Worm (Caenorhabditis elegans) whole organism, L1 larva: ENCODE measurements around the gene sec-5.

Experiments
- C04F5.9 ChIP-seq: sonication (generic microtip); optimal IDR thresholded peaks from 2 replicates; lab custom pipeline; 2016; ENCODE audit warnings: missing genetic modification characterization, missing compliant biosample characterization
- C16A3.4 ChIP-seq: fragments of 150-350 bp; optimal IDR thresholded peaks from 2 replicates; lab custom pipeline; 2014; ENCODE audit warnings: missing biosample characterization, missing genetic modification characterization
- C34B4.2 ChIP-seq: sonication (generic microtip); optimal IDR thresholded peaks from 2 replicates; lab custom pipeline; 2017; ENCODE audit warnings: mild to moderate bottlenecking, missing genetic modification characterization, missing compliant biosample characterization
- Y116A8C.19 ChIP-seq: sonication (generic microtip); optimal IDR thresholded peaks from 2 replicates; lab custom pipeline; 2016; ENCODE audit warnings: missing compliant biosample characterization, missing genetic modification characterization, borderline replicate concordance
- aha-1 ChIP-seq: fragments of 150-350 bp; optimal IDR thresholded peaks from 2 replicates; lab custom pipeline; 2014; ENCODE audit warnings: missing biosample characterization, missing genetic modification characterization
- aly-2 ChIP-seq: fragments of 150-350 bp; optimal IDR thresholded peaks from 2 replicates; lab custom pipeline; 2014; ENCODE audit warnings: missing biosample characterization, missing genetic modification characterization
- ama-1 ChIP-seq: fragments of 150-350 bp; optimal IDR thresholded peaks from 2 replicates; lab custom pipeline; 2014
- blmp-1 ChIP-seq: fragments of 150-350 bp; optimal IDR thresholded peaks from 2 replicates; lab custom pipeline; 2014; ENCODE audit warnings: missing biosample characterization, missing genetic modification characterization
- ceh-63 ChIP-seq: fragments of 200-800 bp; sonication (Bioruptor generic); optimal IDR thresholded peaks from 2 replicates; lab custom pipeline; 2018; ENCODE audit warnings: mild to moderate bottlenecking, missing genetic modification characterization, missing compliant biosample characterization
- ceh-8 ChIP-seq: fragments of 200-800 bp; sonication (Bioruptor generic); optimal IDR thresholded peaks from 2 replicates; lab custom pipeline; 2018; ENCODE audit warnings: mild to moderate bottlenecking, missing genetic modification characterization, moderate library complexity, missing compliant biosample characterization
- ceh-82 ChIP-seq, 3 experiments: fragments of 150-350 bp in 1 of 3; sonication (generic microtip) in 2 of 3; optimal IDR thresholded peaks; 2 replicates each; lab custom pipeline; 2014 to 2017; ENCODE audit warnings: missing biosample characterization in 3 of 3, missing genetic modification characterization in 3 of 3
- ceh-90 ChIP-seq: sonication (generic microtip); optimal IDR thresholded peaks from 2 replicates; lab custom pipeline; 2016; ENCODE audit warnings: missing genetic modification characterization, missing compliant biosample characterization
- dpl-1 ChIP-seq, 3 experiments: fragments of 150-350 bp in 2 of 3; sonication (generic microtip) in 1 of 3; optimal IDR thresholded peaks; 2 replicates each; lab custom pipeline; 2014 to 2017; ENCODE audit warnings: missing biosample characterization in 3 of 3, missing genetic modification characterization in 3 of 3, missing genetic modification reagents in 3 of 3
- dsc-1 ChIP-seq: sonication (generic microtip); optimal IDR thresholded peaks from 2 replicates; lab custom pipeline; 2016; ENCODE audit warnings: mild to moderate bottlenecking, missing genetic modification characterization, missing compliant biosample characterization
- efl-1 ChIP-seq, 4 experiments: fragments of 150-350 bp; optimal IDR thresholded peaks in 3 of 4; peaks in 1 of 4; 1 replicate in 1 of 4; 2 replicates in 3 of 4; lab custom pipeline; 2014; ENCODE audit warnings: missing biosample characterization in 2 of 4, missing genetic modification characterization in 2 of 4, missing genetic modification reagents in 2 of 4
- efl-3 ChIP-seq: fragments of 200-800 bp; sonication (Bioruptor generic); optimal IDR thresholded peaks from 2 replicates; lab custom pipeline; 2018; ENCODE audit warnings: mild to moderate bottlenecking, missing genetic modification characterization, missing compliant biosample characterization
- egl-27 ChIP-seq, 2 experiments: fragments of 150-350 bp in 1 of 2; sonication (generic microtip); optimal IDR thresholded peaks; 3 replicates each; lab custom pipeline; 2017 to 2018; ENCODE audit warnings: missing biosample characterization in 2 of 2, missing genetic modification characterization in 2 of 2, missing genetic modification reagents in 2 of 2
- ets-5 ChIP-seq: fragments of 200-800 bp; sonication (Bioruptor generic); IDR thresholded peaks from 2 replicates; pipeline ENCODE4 v1.3.6; 2022; ENCODE audit warnings: missing genetic modification characterization, missing compliant biosample characterization
- fkh-4 ChIP-seq: sonication (generic microtip); optimal IDR thresholded peaks from 2 replicates; lab custom pipeline; 2016; ENCODE audit warnings: missing compliant biosample characterization, missing genetic modification characterization, borderline replicate concordance
- fkh-8 ChIP-seq: sonication (generic microtip); optimal IDR thresholded peaks from 2 replicates; lab custom pipeline; 2016; ENCODE audit warnings: mild to moderate bottlenecking, missing genetic modification characterization, missing compliant biosample characterization
- fos-1 ChIP-seq: fragments of 150-350 bp; optimal IDR thresholded peaks from 2 replicates; lab custom pipeline; 2014; ENCODE audit warnings: missing biosample characterization, missing genetic modification characterization
- hlh-4 ChIP-seq: sonication (generic microtip); optimal IDR thresholded peaks from 2 replicates; lab custom pipeline; 2016; ENCODE audit warnings: mild to moderate bottlenecking, missing genetic modification characterization, missing compliant biosample characterization
- lin-13 ChIP-seq: fragments of 150-350 bp; optimal IDR thresholded peaks from 2 replicates; lab custom pipeline; 2014; ENCODE audit warnings: missing biosample characterization, missing genetic modification reagents, missing genetic modification characterization
- lin-14 ChIP-seq: fragments of 200-800 bp; sonication (Bioruptor generic); optimal IDR thresholded peaks from 2 replicates; lab custom pipeline; 2018; ENCODE audit warnings: mild to moderate bottlenecking, missing genetic modification characterization, moderate library complexity, missing compliant biosample characterization
- lin-15B ChIP-seq: fragments of 150-350 bp; sonication (generic microtip); optimal IDR thresholded peaks from 3 replicates; lab custom pipeline; 2014; ENCODE audit warnings: missing biosample characterization, missing genetic modification characterization
- lin-35 ChIP-seq, 2 experiments: fragments of 150-350 bp; optimal IDR thresholded peaks; 2 replicates each; lab custom pipeline; 2014; ENCODE audit warnings: missing biosample characterization in 2 of 2, missing genetic modification characterization in 2 of 2, missing genetic modification reagents in 2 of 2
- lin-39 ChIP-seq: fragments of 150-350 bp; optimal IDR thresholded peaks from 2 replicates; lab custom pipeline; 2014; ENCODE audit warnings: missing biosample characterization, missing genetic modification reagents, missing genetic modification characterization
- mdl-1 ChIP-seq, 2 experiments: fragments of 150-350 bp; optimal IDR thresholded peaks; 2 replicates each; lab custom pipeline; 2014 to 2017; ENCODE audit warnings: missing biosample characterization in 2 of 2, missing genetic modification characterization in 2 of 2, inconsistent platforms in 1 of 2
- mep-1 ChIP-seq: fragments of 150-350 bp; optimal IDR thresholded peaks from 2 replicates; lab custom pipeline; 2014; ENCODE audit warnings: missing biosample characterization, missing genetic modification characterization
- nhr-12 ChIP-seq: sonication (generic microtip); optimal IDR thresholded peaks from 2 replicates; lab custom pipeline; 2017; ENCODE audit warnings: missing biosample characterization, missing genetic modification characterization
- nhr-237 ChIP-seq: fragments of 150-350 bp; optimal IDR thresholded peaks from 2 replicates; lab custom pipeline; 2014; ENCODE audit warnings: missing biosample characterization, missing genetic modification characterization
- nhr-28 ChIP-seq: fragments of 150-350 bp; optimal IDR thresholded peaks from 2 replicates; lab custom pipeline; 2014; ENCODE audit warnings: missing biosample characterization, missing genetic modification characterization
- nhr-47 ChIP-seq: sonication (generic microtip); optimal IDR thresholded peaks from 2 replicates; lab custom pipeline; 2016; ENCODE audit warnings: mild to moderate bottlenecking, missing genetic modification characterization, moderate library complexity, missing compliant biosample characterization
- nhr-76 ChIP-seq: sonication (generic microtip); optimal IDR thresholded peaks from 2 replicates; lab custom pipeline; 2017; ENCODE audit warnings: missing biosample characterization, missing genetic modification characterization
- nhr-90 ChIP-seq: sonication (generic microtip); optimal IDR thresholded peaks from 2 replicates; lab custom pipeline; 2016; ENCODE audit warnings: mild to moderate bottlenecking, missing genetic modification characterization, missing compliant biosample characterization; ENCODE audit not compliant: poor library complexity
- pax-3 ChIP-seq: fragments of 200-800 bp; sonication (Bioruptor generic); optimal IDR thresholded peaks from 2 replicates; lab custom pipeline; 2018; ENCODE audit warnings: mild to moderate bottlenecking, missing genetic modification characterization, moderate library complexity, missing compliant biosample characterization
- pqm-1 ChIP-seq: sonication (generic microtip); optimal IDR thresholded peaks from 3 replicates; lab custom pipeline; 2017; ENCODE audit warnings: missing biosample characterization, missing genetic modification characterization
- snpc-4 ChIP-seq: fragments of 150-350 bp; optimal IDR thresholded peaks from 2 replicates; lab custom pipeline; 2014; ENCODE audit warnings: missing biosample characterization, missing genetic modification characterization
- snu-23 ChIP-seq: sonication (generic microtip); optimal IDR thresholded peaks from 2 replicates; lab custom pipeline; 2016; ENCODE audit warnings: missing genetic modification characterization, missing compliant biosample characterization
- tlp-1 ChIP-seq: fragments of 150-350 bp; optimal IDR thresholded peaks from 2 replicates; lab custom pipeline; 2014; ENCODE audit warnings: missing biosample characterization, missing genetic modification characterization
- unc-130 ChIP-seq: fragments of 150-350 bp; optimal IDR thresholded peaks from 2 replicates; lab custom pipeline; 2017; ENCODE audit warnings: missing biosample characterization, missing genetic modification characterization, inconsistent platforms
- unc-86 ChIP-seq: sonication (generic microtip); optimal IDR thresholded peaks from 2 replicates; lab custom pipeline; 2016; ENCODE audit warnings: missing genetic modification characterization, missing compliant biosample characterization
- unc-98 ChIP-seq: fragments of 200-800 bp; sonication (Bioruptor generic); IDR thresholded peaks from 2 replicates; pipeline ENCODE4 v1.3.6; 2022; ENCODE audit warnings: missing genetic modification characterization, missing compliant biosample characterization
- vab-15 ChIP-seq: sonication (generic microtip); optimal IDR thresholded peaks from 2 replicates; lab custom pipeline; 2017; ENCODE audit warnings: missing genotype, mild to moderate bottlenecking, missing genetic modification characterization, missing compliant biosample characterization
- xbp-1 ChIP-seq: sonication (generic microtip); optimal IDR thresholded peaks from 2 replicates; lab custom pipeline; 2016; ENCODE audit warnings: missing genetic modification characterization, missing compliant biosample characterization
- ztf-11 ChIP-seq, 2 experiments: sonication (generic microtip); optimal IDR thresholded peaks; 2 replicates each; lab custom pipeline; 2016 to 2017; ENCODE audit warnings: missing genetic modification characterization in 2 of 2, missing biosample characterization in 1 of 2, missing compliant biosample characterization in 1 of 2
- ztf-4 ChIP-seq: fragments of 150-350 bp; optimal IDR thresholded peaks from 2 replicates; lab custom pipeline; 2014; ENCODE audit warnings: missing biosample characterization, missing genetic modification characterization

The sec-5 gene

DNA sequence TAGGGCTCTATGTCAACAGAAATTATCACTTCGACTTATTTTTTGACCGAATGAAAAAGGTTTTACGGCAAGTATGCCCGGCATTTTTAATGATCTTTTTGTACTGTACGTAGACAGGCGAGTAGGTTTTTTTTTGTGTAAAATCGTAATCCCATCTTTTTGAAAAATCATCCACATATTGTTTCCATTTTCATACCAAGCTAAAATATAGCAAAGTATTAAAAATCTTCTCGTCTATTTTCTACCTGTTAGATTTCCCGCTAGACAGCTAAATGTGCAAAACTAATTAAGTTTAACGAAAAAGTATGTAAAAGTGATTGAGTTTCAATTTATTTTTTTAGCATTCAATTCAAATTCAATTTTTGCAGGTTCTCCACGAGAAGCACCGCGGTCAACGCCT lies 45.6 kb downstream of the sec-5 start, which contains the start of gene C16D2.1:
Gene C16D2.1 (plus strand): TSS at position 301 of the 400 bp plus-strand sequence.
- TF ChIP-seq snpc-4 (tag; lab: Kevin White, UChicago) (no peak), mdl-1 (tag; optimal IDR thresholded peaks at IDR 0.05; lab: Kevin White, UChicago) (no peak), lin-35 (GFP tag; optimal IDR thresholded peaks at IDR 0.05; lab: Kevin White, UChicago) (no peak), tlp-1 (tag; lab: Kevin White, UChicago) (no peak), efl-1 (optimal IDR thresholded peaks at IDR 0.05; lab: Kevin White, UChicago) (no peak), efl-1 (GFP tag; optimal IDR thresholded peaks at IDR 0.05 in 1 of 2; lab: Kevin White, UChicago) (no peak), aly-2 (tag; lab: Kevin White, UChicago) (no peak), egl-27 (tag; optimal IDR thresholded peaks at IDR 0.05; lab: Kevin White, UChicago) (no peak), pqm-1 (tag; lab: Kevin White, UChicago) (no peak), lin-14 (GFP tag; lab: Kevin White, UChicago) (no peak), fkh-4 (tag; lab: Kevin White, UChicago) (no peak), ets-5 (no peak), pax-3 (tag; lab: Kevin White, UChicago) (no peak), lin-15B (no peak)

DNA sequence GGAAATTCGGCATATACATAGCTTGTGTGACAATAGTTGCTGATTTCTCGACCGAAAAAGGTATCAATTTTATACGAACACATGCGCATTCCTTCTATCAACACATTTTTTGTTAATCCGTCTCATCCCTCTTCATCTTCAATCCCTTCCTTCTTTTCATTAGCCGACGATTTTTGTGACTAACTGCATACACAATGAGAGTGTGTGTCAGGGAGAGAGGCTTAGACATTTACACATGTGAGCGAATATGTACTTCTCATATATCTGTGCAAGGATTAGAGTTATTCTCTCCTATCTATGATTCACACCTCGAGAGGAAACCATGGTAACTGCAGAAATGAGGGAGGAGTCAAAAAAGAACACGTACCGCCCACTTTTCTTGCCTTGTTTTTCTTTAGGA lies 46.6 kb downstream of the sec-5 start:
- TF ChIP-seq lin-14 (GFP tag; lab: Kevin White, UChicago) = peak; percentile 21
- no peak for TF ChIP-seq vab-15 (tag; lab: Kevin White, UChicago)
- TF ChIP-seq fos-1 (tag; lab: Kevin White, UChicago) = peak; percentile 11
- peak; percentile 56 for TF ChIP-seq dsc-1 (tag; lab: Kevin White, UChicago)
- TF ChIP-seq lin-39 (tag; lab: Kevin White, UChicago) = no peak
- TF ChIP-seq unc-86 (tag; lab: Kevin White, UChicago) = no peak
- no peak for TF ChIP-seq dpl-1 (GFP tag; optimal IDR thresholded peaks at IDR 0.05; lab: Kevin White, UChicago)
- no peak for TF ChIP-seq aly-2 (tag; lab: Kevin White, UChicago)
- TF ChIP-seq ceh-90 = no peak
- TF ChIP-seq ztf-4 = no peak
- TF ChIP-seq blmp-1 (tag; lab: Kevin White, UChicago) = peak; percentile 37
- TF ChIP-seq fkh-8 (tag; lab: Kevin White, UChicago) = peak; percentile 61

DNA sequence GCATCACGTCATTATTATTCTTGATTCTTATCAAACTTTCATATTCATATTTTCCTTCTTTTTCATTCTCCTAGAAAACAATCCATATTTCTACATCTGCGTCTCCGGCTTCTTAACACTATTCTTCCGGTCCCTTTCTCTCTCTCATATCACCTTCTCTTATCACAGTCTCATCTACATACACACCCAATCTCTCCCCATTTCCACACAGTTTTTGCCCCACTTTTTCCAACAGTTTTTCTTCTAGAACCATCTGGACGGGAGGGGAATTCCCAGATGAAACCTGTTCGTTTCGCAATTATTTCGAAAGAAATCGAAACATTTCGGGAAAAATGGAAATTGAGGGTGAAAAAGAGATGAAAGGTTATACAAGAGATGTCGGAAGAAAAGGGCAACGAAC lies 48.8 kb downstream of the sec-5 start:
- TF ChIP-seq ceh-82 (tag; optimal IDR thresholded peaks at IDR 0.05; lab: Kevin White, UChicago) = peak in 1 of 3 experiments; percentile 22
- no peak for TF ChIP-seq vab-15 (tag; lab: Kevin White, UChicago)
- no peak for TF ChIP-seq fkh-8 (tag; lab: Kevin White, UChicago)
- peak; percentile 19 for TF ChIP-seq snu-23
- no peak for TF ChIP-seq Y116A8C.19 (tag; lab: Kevin White, UChicago)
- TF ChIP-seq egl-27 (tag; optimal IDR thresholded peaks at IDR 0.05; lab: Kevin White, UChicago) = no peak
- TF ChIP-seq ama-1 (lab: Kevin White, UChicago) = no peak
- TF ChIP-seq snpc-4 (tag; lab: Kevin White, UChicago) = no peak
- no peak for TF ChIP-seq unc-130
- TF ChIP-seq nhr-237 (tag; lab: Kevin White, UChicago) = no peak
- TF ChIP-seq lin-35 (GFP tag; optimal IDR thresholded peaks at IDR 0.05; lab: Kevin White, UChicago) = peak in 1 of 2 experiments; percentile 57
- TF ChIP-seq unc-98 (GFP tag; lab: Robert Waterston, UW) = no peak
- no peak for TF ChIP-seq efl-3
- TF ChIP-seq mdl-1 (tag; optimal IDR thresholded peaks at IDR 0.05; lab: Kevin White, UChicago) = peak in 1 of 2 experiments; percentile 2
- no peak for TF ChIP-seq ceh-63
- TF ChIP-seq lin-39 (tag; lab: Kevin White, UChicago) = no peak
- TF ChIP-seq fkh-4 (tag; lab: Kevin White, UChicago) = no peak
- peak; percentile 5 for TF ChIP-seq C16A3.4 (tag; lab: Kevin White, UChicago)
- TF ChIP-seq nhr-12 (tag; lab: Kevin White, UChicago) = no peak
- no peak for TF ChIP-seq xbp-1 (tag; lab: Kevin White, UChicago)
- no peak for TF ChIP-seq nhr-47
- TF ChIP-seq aha-1 (tag; lab: Kevin White, UChicago) = no peak
- no peak for TF ChIP-seq nhr-28
- TF ChIP-seq ceh-8 (GFP tag; lab: Kevin White, UChicago) = no peak
- no peak for TF ChIP-seq C04F5.9
- TF ChIP-seq blmp-1 (tag; lab: Kevin White, UChicago) = peak; percentile 98
- no peak for TF ChIP-seq C34B4.2 (tag; lab: Kevin White, UChicago)
- TF ChIP-seq lin-13 (GFP tag; lab: Kevin White, UChicago) = no peak
- no peak for TF ChIP-seq ztf-11 (tag; optimal IDR thresholded peaks at IDR 0.05; lab: Kevin White, UChicago)
- TF ChIP-seq mep-1 (tag; lab: Kevin White, UChicago) = peak; percentile 68
- no peak for TF ChIP-seq pax-3 (tag; lab: Kevin White, UChicago)
- TF ChIP-seq pqm-1 (tag; lab: Kevin White, UChicago) = no peak
- TF ChIP-seq hlh-4 (tag; lab: Kevin White, UChicago) = no peak
- TF ChIP-seq nhr-76 (tag; lab: Kevin White, UChicago) = no peak
- TF ChIP-seq nhr-90 (tag; lab: Kevin White, UChicago) = peak; percentile 7
